Worm (Caenorhabditis elegans): ENCODE measurements around the gene str-40.

ce11 chrV:3028205-3028604 is 40.8 kb downstream of the str-40 start, which contains the start of gene asp-7:
- TF ChIP-seq unc-62 (GFP tag; optimal IDR thresholded peaks at IDR 0.05): no peak
- TF ChIP-seq nhr-12 (tag; optimal IDR thresholded peaks at IDR 0.05): no peak
- no peak for TF ChIP-seq nhr-237 (tag; optimal IDR thresholded peaks at IDR 0.05)
- TF ChIP-seq nhr-76 (tag; optimal IDR thresholded peaks at IDR 0.05): no peak
- TF ChIP-seq nhr-11 (tag; optimal IDR thresholded peaks at IDR 0.05): no peak
- TF ChIP-seq fos-1 (tag; optimal IDR thresholded peaks at IDR 0.05): no peak

Data from whole organism, L3 larva.